Worm (Caenorhabditis elegans) whole organism, late embryonic: ENCODE results near the gene F09A5.3.

Experiments used
- C08G9.2 ChIP-seq: sonication (generic microtip); optimal IDR thresholded peaks from 2 replicates; lab custom pipeline; 2016; ENCODE audit warnings: mild to moderate bottlenecking, missing genetic modification characterization, moderate library complexity, missing compliant biosample characterization
- K09A11.1 ChIP-seq: sonication (generic microtip); optimal IDR thresholded peaks from 2 replicates; lab custom pipeline; 2017; ENCODE audit warnings: antibody characterized with exemption, mild to moderate bottlenecking, missing genetic modification characterization, missing compliant biosample characterization; ENCODE audit not compliant: insufficient read depth
- ahr-1 ChIP-seq: sonication (generic microtip); optimal IDR thresholded peaks from 2 replicates; lab custom pipeline; 2016; ENCODE audit warnings: missing genetic modification characterization, missing compliant biosample characterization
- ceh-14 ChIP-seq: sonication (generic microtip); optimal IDR thresholded peaks from 2 replicates; lab custom pipeline; 2016; ENCODE audit warnings: missing genotype, missing genetic modification characterization, missing compliant biosample characterization
- ceh-22 ChIP-seq: sonication (generic microtip); optimal IDR thresholded peaks from 2 replicates; lab custom pipeline; 2017; ENCODE audit warnings: missing biosample characterization, missing genetic modification characterization
- ceh-34 ChIP-seq: sonication (generic microtip); optimal IDR thresholded peaks from 2 replicates; lab custom pipeline; 2016; ENCODE audit warnings: mild to moderate bottlenecking, missing genetic modification characterization, missing compliant biosample characterization
- ceh-45 ChIP-seq: fragments of 200-800 bp; sonication (Bioruptor generic); IDR thresholded peaks from 2 replicates; pipeline ENCODE4 v1.3.6; 2022; ENCODE audit warnings: missing genetic modification reagents, missing genetic modification characterization, missing compliant biosample characterization
- ceh-48 ChIP-seq: sonication (generic microtip); optimal IDR thresholded peaks from 2 replicates; lab custom pipeline; 2016; ENCODE audit warnings: missing genetic modification characterization, inconsistent platforms, missing compliant biosample characterization
- ceh-6 ChIP-seq: fragments of 200-800 bp; sonication (Bioruptor generic); optimal IDR thresholded peaks from 2 replicates; lab custom pipeline; 2018; ENCODE audit warnings: mild to moderate bottlenecking, missing genetic modification characterization, missing compliant biosample characterization
- dmd-4 ChIP-seq: sonication (generic microtip); optimal IDR thresholded peaks from 2 replicates; lab custom pipeline; 2016; ENCODE audit warnings: borderline replicate concordance, missing genetic modification characterization, missing compliant biosample characterization
- elt-2 ChIP-seq: sonication (generic microtip); optimal IDR thresholded peaks from 2 replicates; lab custom pipeline; 2016; ENCODE audit warnings: missing genetic modification reagents, missing genetic modification characterization, missing compliant biosample characterization
- fkh-6 ChIP-seq: sonication (generic microtip); optimal IDR thresholded peaks from 2 replicates; lab custom pipeline; 2016; ENCODE audit warnings: missing genetic modification characterization, missing compliant biosample characterization
- hlh-13 ChIP-seq: fragments of 200-800 bp; sonication (Bioruptor generic); optimal IDR thresholded peaks from 2 replicates; lab custom pipeline; 2018; ENCODE audit warnings: mild to moderate bottlenecking, missing genetic modification characterization, missing compliant biosample characterization
- hlh-15 ChIP-seq: sonication (generic microtip); optimal IDR thresholded peaks from 2 replicates; lab custom pipeline; 2016; ENCODE audit warnings: missing genetic modification characterization, missing compliant biosample characterization
- hlh-30 ChIP-seq: sonication (generic microtip); optimal IDR thresholded peaks from 2 replicates; lab custom pipeline; 2017; ENCODE audit warnings: antibody characterized with exemption, missing genetic modification characterization, missing compliant biosample characterization; ENCODE audit not compliant: insufficient read depth
- hlh-6 ChIP-seq: sonication (generic microtip); optimal IDR thresholded peaks from 2 replicates; lab custom pipeline; 2016; ENCODE audit warnings: missing genotype, missing genetic modification characterization, missing compliant biosample characterization
- lim-6 ChIP-seq: sonication (generic microtip); optimal IDR thresholded peaks from 2 replicates; lab custom pipeline; 2016; ENCODE audit warnings: missing genetic modification characterization, missing compliant biosample characterization
- madf-2 ChIP-seq: sonication (generic microtip); optimal IDR thresholded peaks from 2 replicates; lab custom pipeline; 2017; ENCODE audit warnings: missing genetic modification characterization, missing compliant biosample characterization
- mec-3 ChIP-seq: sonication (generic microtip); optimal IDR thresholded peaks from 2 replicates; lab custom pipeline; 2016; ENCODE audit warnings: borderline replicate concordance, missing genetic modification characterization, missing compliant biosample characterization
- nhr-232 ChIP-seq: sonication (generic microtip); optimal IDR thresholded peaks from 2 replicates; lab custom pipeline; 2016; ENCODE audit warnings: missing genetic modification characterization, missing compliant biosample characterization
- odd-2 ChIP-seq: sonication (generic microtip); optimal IDR thresholded peaks from 2 replicates; lab custom pipeline; 2017; ENCODE audit warnings: antibody characterized with exemption, mild to moderate bottlenecking, missing genetic modification characterization, missing compliant biosample characterization
- pat-9 ChIP-seq: fragments of 200-800 bp; sonication (Bioruptor generic); optimal IDR thresholded peaks from 2 replicates; lab custom pipeline; 2018; ENCODE audit warnings: mild to moderate bottlenecking, missing genetic modification characterization, moderate library complexity, missing compliant biosample characterization
- pax-1 ChIP-seq: fragments of 150-350 bp; optimal IDR thresholded peaks from 2 replicates; lab custom pipeline; 2014; ENCODE audit warnings: missing biosample characterization, missing genetic modification characterization
- pqm-1 ChIP-seq: sonication (generic microtip); optimal IDR thresholded peaks from 2 replicates; lab custom pipeline; 2016; ENCODE audit warnings: missing genetic modification characterization, missing compliant biosample characterization
- pros-1 ChIP-seq: fragments of 150-350 bp; optimal IDR thresholded peaks from 2 replicates; lab custom pipeline; 2014; ENCODE audit warnings: missing biosample characterization, missing genetic modification reagents, missing genetic modification characterization
- ref-2 ChIP-seq: sonication (generic microtip); optimal IDR thresholded peaks from 2 replicates; lab custom pipeline; 2016; ENCODE audit warnings: missing genetic modification characterization, missing compliant biosample characterization
- rnt-1 ChIP-seq: sonication (generic microtip); optimal IDR thresholded peaks from 2 replicates; lab custom pipeline; 2016; ENCODE audit warnings: missing genetic modification characterization, missing compliant biosample characterization
- sdc-2 ChIP-seq: sonication (generic microtip); optimal IDR thresholded peaks from 2 replicates; lab custom pipeline; 2016; ENCODE audit warnings: missing genotype, missing genetic modification characterization, missing compliant biosample characterization
- sox-4 ChIP-seq: sonication (generic microtip); optimal IDR thresholded peaks from 2 replicates; lab custom pipeline; 2017; ENCODE audit warnings: mild to moderate bottlenecking, missing genetic modification characterization, inconsistent platforms, missing compliant biosample characterization
- tbx-2 ChIP-seq: sonication (generic microtip); optimal IDR thresholded peaks from 2 replicates; lab custom pipeline; 2016; ENCODE audit warnings: missing genetic modification characterization, missing compliant biosample characterization
- unc-42 ChIP-seq: sonication (generic microtip); optimal IDR thresholded peaks from 2 replicates; lab custom pipeline; 2016; ENCODE audit warnings: missing genotype, missing genetic modification characterization, missing compliant biosample characterization

F09A5.3 gene

DNA sequence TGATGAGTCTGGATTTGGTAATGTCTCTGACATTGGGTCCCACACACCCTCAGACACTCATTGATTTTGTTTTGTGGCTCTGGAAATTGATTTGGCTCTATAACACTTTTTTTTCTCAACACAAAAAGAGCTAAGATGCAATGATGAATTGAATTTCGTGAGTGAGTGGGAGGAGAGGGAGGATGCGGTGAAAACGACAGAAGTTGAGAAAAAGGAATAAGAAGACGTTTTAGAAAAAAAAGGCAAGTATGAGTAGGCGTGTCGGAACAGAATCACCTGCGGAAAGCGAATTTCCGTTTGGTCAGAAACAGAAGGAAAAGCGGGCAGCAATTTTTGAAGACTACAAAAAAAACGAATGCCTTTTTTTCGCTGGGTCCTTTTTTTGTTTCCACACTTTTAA lies 14.3 kb downstream of the F09A5.3 start:
- TF ChIP-seq pax-1 (tag; lab: Kevin White, UChicago) (no peak), ceh-34 (tag; lab: Kevin White, UChicago) (no peak), pros-1 (tag; lab: Kevin White, UChicago) (peak; percentile 29), hlh-13 (no peak), fkh-6 (no peak)
- TF ChIP-seq, all 69 proteins: peak for 1

ce11 chrX:13157112-13157768 lies 15.8 kb downstream of the F09A5.3 start:
- TF ChIP-seq odd-2 (tag; lab: Kevin White, UChicago), result no peak
- no peak for TF ChIP-seq sox-4 (tag; lab: Kevin White, UChicago)
- TF ChIP-seq pat-9 (tag; lab: Kevin White, UChicago), result no peak
- TF ChIP-seq ceh-6, result no peak
- no peak for TF ChIP-seq fkh-6
- TF ChIP-seq sdc-2 (tag; lab: Kevin White, UChicago), result no peak
- no peak for TF ChIP-seq pqm-1 (tag; lab: Kevin White, UChicago)
- TF ChIP-seq ref-2, result no peak
- TF ChIP-seq ceh-45 (GFP tag; lab: Robert Waterston, UW), result no peak
- no peak for TF ChIP-seq lim-6 (tag; lab: Kevin White, UChicago)

DNA sequence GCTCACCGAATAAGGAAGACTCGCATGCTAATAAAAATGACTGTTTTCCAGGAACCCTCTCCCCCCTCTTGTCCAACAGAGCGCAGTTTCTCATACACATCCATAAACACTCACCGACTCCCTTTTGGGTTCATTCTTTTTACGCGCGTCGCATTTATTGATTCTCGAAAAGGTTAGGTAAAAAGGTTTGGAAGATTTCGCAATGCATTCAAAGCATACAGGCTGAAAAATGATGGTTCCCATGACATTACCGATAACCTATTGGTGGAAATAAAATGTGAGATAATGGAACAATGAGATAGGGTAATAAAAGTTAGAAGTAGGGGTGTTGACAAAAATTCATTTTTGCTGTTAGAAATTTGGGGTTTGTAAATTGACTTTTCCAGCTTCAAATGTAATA lies 17.1 kb downstream of the F09A5.3 start:
- TF ChIP-seq dmd-4 (tag; lab: Kevin White, UChicago), result no peak
- TF ChIP-seq ceh-48 (tag; lab: Kevin White, UChicago), result peak; percentile 13
- no peak for TF ChIP-seq hlh-15 (tag; lab: Kevin White, UChicago)

ce11 chrX:13159005-13159404 lies 17.6 kb downstream of the F09A5.3 start:
- TF ChIP-seq tbx-2 (tag; lab: Kevin White, UChicago) (peak; percentile 7), hlh-30 (tag; lab: Kevin White, UChicago) (no peak), ceh-34 (tag; lab: Kevin White, UChicago) (peak; percentile 10), elt-2 (tag; lab: Kevin White, UChicago) (peak; percentile 85), K09A11.1 (tag; lab: Kevin White, UChicago) (no peak)

- TF ChIP-seq ahr-1, result no peak
- TF ChIP-seq unc-42 (tag; lab: Kevin White, UChicago), result no peak
- no peak for TF ChIP-seq hlh-13
- no peak for TF ChIP-seq ceh-22 (tag; lab: Kevin White, UChicago)
- no peak for TF ChIP-seq hlh-6 (tag; lab: Kevin White, UChicago)
- TF ChIP-seq nhr-232 (tag; lab: Kevin White, UChicago), result no peak
- TF ChIP-seq pax-1 (tag; lab: Kevin White, UChicago), result no peak
- TF ChIP-seq C08G9.2 (tag; lab: Kevin White, UChicago), result no peak
- no peak for TF ChIP-seq mec-3 (tag; lab: Kevin White, UChicago)
- no peak for TF ChIP-seq ceh-45 (GFP tag; lab: Robert Waterston, UW)
- TF ChIP-seq rnt-1 (tag; lab: Kevin White, UChicago), result no peak
- no peak for TF ChIP-seq madf-2 (tag; lab: Kevin White, UChicago)
Observed at ce11 chrX:13159890-13160289, 18.5 kb downstream of the F09A5.3 start.

DNA sequence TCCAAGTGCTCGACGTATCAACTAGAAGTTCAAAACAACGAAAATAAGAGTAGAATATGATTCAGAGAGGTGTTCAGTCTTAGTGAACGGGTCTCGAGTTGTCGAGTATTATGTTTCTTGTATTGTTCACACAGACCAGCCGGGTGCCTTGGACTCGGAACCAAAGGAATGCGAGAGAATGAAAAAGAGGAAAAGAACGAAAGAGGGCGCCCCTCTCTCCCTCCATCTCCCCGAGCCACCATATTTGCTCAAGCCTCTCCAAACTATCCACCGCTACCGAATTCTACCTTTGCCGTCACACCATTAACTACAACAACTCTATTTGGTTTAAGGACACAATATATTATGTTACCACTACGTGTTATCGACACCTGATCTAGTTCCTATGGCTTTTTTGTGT lies 20.4 kb downstream of the F09A5.3 start:
- no peak for TF ChIP-seq ceh-14
- TF ChIP-seq ceh-34 (tag; lab: Kevin White, UChicago), result peak; percentile 58
- no peak for TF ChIP-seq ceh-48 (tag; lab: Kevin White, UChicago)
